Fruit fly (Drosophila melanogaster) Kc167 (cell line): Measurements from ENCODE around the gene CG32643.

Source experiments
- Myc ChIP-seq: fragments of >200 bp; optimal IDR thresholded peaks from 2 replicates; lab custom pipeline; 2017; ENCODE audit warnings: missing external identifiers
- Sin3A ChIP-seq: fragments of >200 bp; optimal IDR thresholded peaks from 2 replicates; lab custom pipeline; 2018; ENCODE audit warnings: missing external identifiers
- h ChIP-seq: fragments of >200 bp; optimal IDR thresholded peaks from 3 replicates; lab custom pipeline; 2018; ENCODE audit warnings: missing external identifiers
- insv ChIP-seq: fragments of >200 bp; optimal IDR thresholded peaks from 3 replicates; lab custom pipeline; 2018; ENCODE audit warnings: missing external identifiers
- psq ChIP-seq: fragments of >200 bp; optimal IDR thresholded peaks from 2 replicates; lab custom pipeline; 2017; ENCODE audit warnings: missing external identifiers
- ttk ChIP-seq: sonication (Bioruptor generic); optimal IDR thresholded peaks from 2 replicates; lab custom pipeline; 2017; ENCODE audit warnings: missing external identifiers

Gene CG32643

DNA sequence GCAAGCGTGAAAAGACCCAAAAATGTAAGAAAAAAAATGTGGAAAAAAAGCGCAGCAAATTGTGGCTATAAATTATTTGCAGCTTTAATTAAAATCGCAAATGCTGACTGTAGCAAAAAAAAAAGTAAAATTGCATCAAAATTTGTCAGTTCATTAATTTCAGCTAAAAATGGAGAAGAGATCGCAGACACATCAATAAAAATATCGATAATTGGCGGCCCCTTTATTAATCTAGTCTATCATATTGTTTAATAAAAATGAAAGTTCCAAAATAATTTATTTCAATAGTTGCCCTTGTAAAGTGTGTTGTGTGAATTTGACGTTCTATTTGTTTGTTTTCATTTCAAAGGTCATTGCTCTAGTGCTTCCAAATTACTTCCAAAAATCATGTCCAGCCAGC lies at the start of gene CG32643:
CG32643 (plus strand) TSS at position 301 of the 400 bp plus-strand sequence.
- TF ChIP-seq Sin3A (no peak), insv (lab: Kevin White, UChicago) (no peak), psq (lab: Kevin White, UChicago) (no peak), ttk (lab: Kevin White, UChicago) (no peak), h (lab: Kevin White, UChicago) (no peak), Myc (lab: Kevin White, UChicago) (no peak)

DNA sequence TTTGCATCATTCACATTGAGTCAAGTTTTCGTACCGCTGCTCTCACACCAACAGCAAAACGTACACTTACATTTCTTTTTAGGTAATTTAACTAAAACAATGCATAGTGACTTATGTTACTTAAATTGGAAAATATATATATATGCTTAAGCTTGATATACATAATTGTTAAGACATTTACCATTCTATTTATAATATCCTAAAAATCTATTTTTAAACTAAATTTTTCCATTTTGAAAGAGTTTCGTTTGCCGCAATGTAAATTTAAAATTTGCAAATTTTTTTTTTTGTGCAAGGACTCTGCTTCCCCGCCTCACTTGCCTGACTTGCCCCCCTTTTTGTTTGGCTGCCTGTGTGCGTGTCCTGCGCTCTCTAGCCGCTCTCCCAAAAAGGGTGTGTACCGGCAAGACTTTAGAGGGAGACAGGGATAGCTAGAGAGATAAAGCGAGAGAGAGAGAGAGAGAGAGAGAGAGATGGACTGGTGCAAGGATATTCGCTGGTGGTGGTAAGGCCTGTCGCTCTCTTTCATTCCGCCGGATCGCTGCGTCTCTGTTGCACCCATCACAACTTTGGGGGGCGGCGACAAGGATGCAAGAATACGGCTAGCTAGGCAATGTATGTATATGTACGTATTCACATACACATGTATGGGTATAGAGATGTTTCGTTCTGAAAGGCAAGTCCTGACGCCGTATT lies 46.4 kb upstream of the CG32643 start:
- TF ChIP-seq insv (lab: Kevin White, UChicago) (no peak), ttk (lab: Kevin White, UChicago) (no peak), psq (lab: Kevin White, UChicago) (no peak), h (lab: Kevin White, UChicago) (no peak), Myc (lab: Kevin White, UChicago) (no peak), Sin3A (no peak)

DNA sequence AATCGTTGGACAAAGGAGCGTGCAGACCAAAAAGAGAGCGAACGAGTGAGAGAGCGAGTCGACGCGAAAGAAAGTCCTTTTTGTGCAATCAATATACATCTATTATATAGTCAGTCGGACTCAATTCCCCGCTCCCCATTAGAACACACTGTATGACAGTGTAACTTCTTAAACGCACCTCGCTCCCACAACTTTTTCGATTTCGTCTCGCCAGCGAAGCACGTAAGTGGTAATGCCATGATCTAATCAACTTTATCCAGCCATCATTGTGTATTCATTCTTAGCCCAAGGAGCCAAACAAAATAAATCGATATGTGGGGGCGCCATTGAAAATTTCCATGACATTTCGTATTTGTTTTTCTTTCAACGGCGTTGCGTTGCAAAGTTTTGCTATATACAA lies 45.3 kb upstream of the CG32643 start:
- TF ChIP-seq insv (lab: Kevin White, UChicago) (no peak), h (lab: Kevin White, UChicago) (no peak), ttk (lab: Kevin White, UChicago) (no peak), Sin3A (no peak), Myc (lab: Kevin White, UChicago) (no peak), psq (lab: Kevin White, UChicago) (no peak)

DNA sequence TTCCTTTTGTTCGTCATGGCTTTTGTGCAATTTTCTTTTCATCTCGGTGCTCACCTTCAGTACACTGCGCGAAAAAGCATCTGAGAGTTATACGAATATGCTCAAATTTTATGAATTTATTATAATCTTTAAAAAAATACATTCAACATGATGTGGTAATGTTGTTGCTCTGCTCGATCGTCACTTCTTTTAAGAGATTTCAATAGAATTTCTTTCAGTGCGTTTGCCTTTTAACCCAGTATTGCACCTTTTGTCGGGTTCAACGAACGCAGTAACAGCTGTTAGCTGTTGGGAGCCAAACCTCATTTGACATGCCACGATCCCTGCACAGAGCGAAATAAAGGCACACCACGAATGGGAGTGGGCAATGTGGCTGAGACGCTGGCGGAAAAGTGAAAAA lies 44.4 kb upstream of the CG32643 start:
- TF ChIP-seq h (lab: Kevin White, UChicago) (no peak), Myc (lab: Kevin White, UChicago) (no peak), Sin3A (no peak), ttk (lab: Kevin White, UChicago) (no peak), insv (lab: Kevin White, UChicago) (no peak), psq (lab: Kevin White, UChicago) (no peak)

DNA sequence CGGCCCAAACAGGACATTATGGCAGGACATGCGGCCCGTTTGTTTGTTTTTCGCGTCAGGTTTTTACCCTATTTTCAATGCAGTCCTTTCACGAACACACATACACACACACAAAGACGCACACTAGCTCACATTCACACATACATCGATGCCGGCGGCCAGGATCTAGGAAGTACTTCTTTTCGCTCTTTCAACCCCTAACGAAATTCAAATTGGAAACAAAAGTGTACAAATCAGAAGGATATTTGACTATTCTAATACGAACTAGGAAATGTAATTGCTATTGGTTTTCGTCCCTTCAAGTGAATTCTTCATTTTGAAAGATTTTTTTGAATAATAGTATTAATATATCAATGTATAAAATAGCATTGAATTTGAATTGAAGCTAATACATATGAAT lies 43.9 kb upstream of the CG32643 start:
- no peak for TF ChIP-seq Myc (lab: Kevin White, UChicago)
- TF ChIP-seq psq (lab: Kevin White, UChicago) = no peak
- TF ChIP-seq h (lab: Kevin White, UChicago) = no peak
- no peak for TF ChIP-seq Sin3A
- no peak for TF ChIP-seq ttk (lab: Kevin White, UChicago)
- TF ChIP-seq insv (lab: Kevin White, UChicago) = no peak

DNA sequence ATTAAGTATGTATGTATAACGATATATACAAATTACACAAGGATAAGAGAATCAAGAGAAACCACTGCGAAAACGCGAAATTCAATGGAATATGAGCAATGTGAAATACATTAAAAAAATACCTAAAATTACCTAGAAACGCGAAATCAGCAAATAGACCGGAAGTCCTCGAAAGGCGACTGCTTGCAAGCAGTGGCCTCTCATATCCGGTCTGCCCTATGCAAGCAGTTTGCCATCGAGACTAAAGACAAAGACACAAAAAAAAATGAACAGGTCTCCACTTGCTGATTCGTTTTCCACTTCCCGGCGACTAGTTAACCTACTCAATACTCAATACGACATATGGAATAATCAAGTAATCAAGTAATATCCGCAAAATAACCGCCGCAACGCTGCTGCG lies 36.7 kb upstream of the CG32643 start:
- no peak for TF ChIP-seq Sin3A

DNA sequence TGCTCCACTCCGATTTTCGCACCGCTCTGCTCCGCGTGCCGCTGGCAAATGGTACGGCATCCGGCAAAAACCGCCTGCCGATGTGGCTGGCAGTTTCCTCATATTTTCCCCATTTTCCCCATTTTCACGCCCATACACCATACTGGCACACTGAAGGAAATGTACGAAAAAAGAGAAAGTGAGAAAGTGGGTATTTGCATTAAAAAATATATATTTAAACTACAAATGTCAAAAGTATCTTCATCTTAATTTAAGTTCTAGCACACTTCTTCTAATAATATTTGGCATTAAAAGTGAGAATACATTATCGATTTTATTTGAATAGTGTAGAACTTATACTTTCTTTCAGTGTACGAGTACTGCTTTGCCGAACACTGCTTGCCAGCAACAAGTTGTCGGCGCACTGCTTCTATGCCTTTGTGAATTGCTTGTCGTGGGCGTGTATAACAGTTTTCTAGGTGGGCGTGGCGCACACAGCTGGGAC lies 26.9 kb upstream of the CG32643 start, which contains the start of gene hec:
hec (minus strand) TSS at position 51 of the 484 bp plus-strand sequence.
- no peak for TF ChIP-seq psq (lab: Kevin White, UChicago)
- TF ChIP-seq h (lab: Kevin White, UChicago) = no peak
- TF ChIP-seq insv (lab: Kevin White, UChicago) = no peak
- TF ChIP-seq Sin3A = no peak
- TF ChIP-seq ttk (lab: Kevin White, UChicago) = no peak

DNA sequence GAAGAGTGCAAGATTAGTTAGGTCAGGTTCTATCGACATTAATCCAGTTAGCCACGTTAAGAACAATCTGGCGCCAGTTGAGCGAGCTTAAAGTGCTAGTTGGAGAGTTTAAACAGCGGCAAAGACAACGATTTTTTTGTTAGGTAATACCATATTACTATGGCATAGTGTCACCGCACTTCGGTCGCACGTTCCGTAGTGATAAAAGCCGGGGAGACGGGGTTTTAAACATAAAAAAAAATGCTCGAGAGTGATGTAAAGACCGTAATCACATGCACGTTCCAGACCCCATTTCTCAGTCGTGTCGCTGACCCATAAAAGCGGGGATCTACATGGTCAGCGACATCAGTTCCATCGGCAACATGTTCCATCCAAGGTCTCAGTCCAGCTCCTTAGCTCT lies 25.4 kb upstream of the CG32643 start, which contains the start of gene CG32642:
CG32642 (plus strand) TSS at position 301 of the 400 bp plus-strand sequence.
- TF ChIP-seq h (lab: Kevin White, UChicago) = no peak
- no peak for TF ChIP-seq Sin3A
- no peak for TF ChIP-seq Myc (lab: Kevin White, UChicago)

DNA sequence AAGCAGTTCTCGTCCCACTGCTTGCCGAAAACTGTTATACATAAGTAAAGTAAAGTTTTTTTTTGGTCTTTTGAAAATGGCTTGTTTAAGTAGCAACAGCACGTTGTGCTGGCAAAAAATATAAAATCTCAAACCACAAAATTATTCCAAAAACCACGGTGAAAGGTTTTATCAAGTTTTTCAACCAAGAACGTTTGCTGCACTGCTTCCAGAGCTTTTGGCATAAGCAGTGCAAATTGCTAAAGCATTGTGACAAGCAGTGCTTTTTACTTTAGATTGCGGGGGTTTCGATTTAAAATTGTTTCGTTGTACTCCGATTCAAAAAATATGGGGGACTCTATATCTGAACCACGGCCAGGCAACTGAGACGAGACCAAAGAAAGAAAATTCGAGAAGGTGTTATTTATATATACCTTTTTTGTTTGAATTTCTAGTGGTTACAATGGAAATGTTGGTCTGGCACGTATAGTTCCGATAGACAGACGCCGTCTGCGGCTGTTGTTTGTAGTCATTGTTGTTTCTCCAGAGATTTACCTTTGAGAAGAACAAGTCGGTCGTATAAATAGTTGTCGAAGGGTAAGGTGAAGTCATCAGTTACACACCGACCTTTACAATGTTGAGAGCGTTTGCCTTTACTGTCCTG lies 16.9 kb upstream of the CG32643 start, which contains the start of gene Mur11Da:
Mur11Da (plus strand) TSS at position 593 of the 643 bp plus-strand sequence.
- no peak for TF ChIP-seq Myc (lab: Kevin White, UChicago)
- no peak for TF ChIP-seq psq (lab: Kevin White, UChicago)
- no peak for TF ChIP-seq ttk (lab: Kevin White, UChicago)
- TF ChIP-seq insv (lab: Kevin White, UChicago) = no peak
- no peak for TF ChIP-seq h (lab: Kevin White, UChicago)
- TF ChIP-seq Sin3A = no peak

DNA sequence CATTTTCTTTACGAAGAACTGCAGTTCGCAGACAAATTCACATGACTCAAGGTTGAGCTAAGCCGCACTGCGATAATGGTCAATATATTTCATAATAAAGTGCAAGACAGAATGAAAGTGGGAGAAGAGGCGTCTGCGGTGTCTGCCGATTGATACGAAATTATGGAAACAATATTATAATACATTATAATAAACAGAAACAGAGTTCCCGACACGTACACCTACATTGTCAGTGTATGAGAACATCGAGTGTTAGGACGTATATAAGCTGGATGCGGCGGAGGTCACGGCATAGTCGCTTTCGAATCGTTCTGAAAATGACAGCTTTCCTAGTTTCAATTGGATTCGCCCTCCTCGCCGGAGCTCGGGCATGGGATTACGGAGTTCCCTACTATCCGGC lies 13.9 kb upstream of the CG32643 start, which contains the start of gene CG15721:
CG15721 (plus strand) TSS at position 301 of the 400 bp plus-strand sequence.
- TF ChIP-seq h (lab: Kevin White, UChicago) = no peak
- TF ChIP-seq Myc (lab: Kevin White, UChicago) = no peak
- no peak for TF ChIP-seq ttk (lab: Kevin White, UChicago)
- TF ChIP-seq Sin3A = no peak
- TF ChIP-seq psq (lab: Kevin White, UChicago) = no peak
- TF ChIP-seq insv (lab: Kevin White, UChicago) = no peak

DNA sequence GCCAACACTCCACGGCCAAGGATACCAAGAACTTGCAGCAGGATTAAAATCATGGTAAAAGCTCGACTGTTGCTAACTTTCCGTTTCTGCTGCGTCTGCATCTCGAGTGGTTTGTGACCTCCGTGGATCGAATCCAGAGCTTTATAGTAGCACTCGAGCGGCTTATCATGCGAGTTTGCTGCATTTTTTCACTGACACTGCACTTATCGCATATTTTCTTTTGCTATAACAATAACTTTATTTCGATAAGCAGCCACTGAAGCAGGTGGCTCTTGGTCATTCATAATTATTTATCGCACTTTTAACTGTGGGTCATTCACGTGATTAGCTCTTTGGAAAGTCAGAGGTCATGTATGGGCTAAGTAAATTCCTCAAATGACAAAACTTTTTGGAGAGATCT lies 8.2 kb upstream of the CG32643 start, which contains the start of gene CG12716:
CG12716 (minus strand) TSS at position 101 of the 400 bp plus-strand sequence.
- TF ChIP-seq Myc (lab: Kevin White, UChicago) (no peak), psq (lab: Kevin White, UChicago) (no peak), insv (lab: Kevin White, UChicago) (no peak), h (lab: Kevin White, UChicago) (no peak), ttk (lab: Kevin White, UChicago) (no peak), Sin3A (no peak)
